Fruit fly (Drosophila melanogaster) whole organism, embryonic: ENCODE measurements around the gene CG3604.

ENCODE experiments used
- Aef1 ChIP-seq: fragments of 200-800 bp; sonication (Bioruptor generic); IDR thresholded peaks from 3 replicates; pipeline ENCODE4 v1.3.6; 2022; ENCODE audit warnings: missing biosample characterization, missing genetic modification characterization
- CG1024 ChIP-seq: fragments of 200-800 bp; sonication (Bioruptor generic); IDR thresholded peaks from 2 replicates; pipeline ENCODE4 v1.3.6; 2022; ENCODE audit warnings: missing biosample characterization, missing genetic modification characterization
- CG10267 ChIP-seq: fragments of 200-800 bp; sonication (Bioruptor generic); optimal IDR thresholded peaks from 2 replicates; lab custom pipeline; 2018; ENCODE audit warnings: missing biosample characterization, mild to moderate bottlenecking, missing genetic modification characterization, moderate library complexity
- CG11504 ChIP-seq: fragments of 200-800 bp; sonication (Bioruptor generic); optimal IDR thresholded peaks from 3 replicates; lab custom pipeline; 2019; ENCODE audit warnings: missing biosample characterization, mild to moderate bottlenecking, missing genetic modification characterization, moderate library complexity
- CG11560 ChIP-seq: fragments of 200-800 bp; sonication (Bioruptor generic); IDR thresholded peaks from 3 replicates; pipeline ENCODE4 v1.3.6; 2022; ENCODE audit warnings: missing biosample characterization, missing genetic modification characterization
- CG13775 ChIP-seq: fragments of 200-800 bp; sonication (Bioruptor generic); optimal IDR thresholded peaks from 3 replicates; lab custom pipeline; 2017; ENCODE audit warnings: missing biosample characterization, mild to moderate bottlenecking, missing genetic modification characterization
- CG16815 ChIP-seq: fragments of 200-800 bp; sonication (Bioruptor generic); optimal IDR thresholded peaks from 3 replicates; lab custom pipeline; 2017; ENCODE audit warnings: missing biosample characterization, mild to moderate bottlenecking, missing genetic modification characterization
- CG17802 ChIP-seq: fragments of 200-800 bp; sonication (Bioruptor generic); optimal IDR thresholded peaks from 2 replicates; lab custom pipeline; 2018; ENCODE audit warnings: missing biosample characterization, mild to moderate bottlenecking, missing genetic modification characterization, moderate library complexity
- CG2712 ChIP-seq: fragments of 200-800 bp; optimal IDR thresholded peaks from 3 replicates; lab custom pipeline; 2019; ENCODE audit warnings: missing biosample characterization, mild to moderate bottlenecking, missing genetic modification characterization, moderate library complexity
- CG32767 ChIP-seq: fragments of 200-800 bp; sonication (Bioruptor generic); IDR thresholded peaks from 2 replicates; pipeline ENCODE4 v1.3.6; 2022; ENCODE audit warnings: missing biosample characterization, missing genetic modification characterization
- CG33557 ChIP-seq: fragments of 200-800 bp; sonication (Bioruptor generic); optimal IDR thresholded peaks from 2 replicates; lab custom pipeline; 2019; ENCODE audit warnings: missing biosample characterization, mild to moderate bottlenecking, missing genetic modification characterization, moderate library complexity
- CG4328 ChIP-seq: fragments of 200-800 bp; sonication (Bioruptor generic); optimal IDR thresholded peaks from 3 replicates; lab custom pipeline; 2017; ENCODE audit warnings: missing biosample characterization, missing genetic modification reagents, missing genetic modification characterization
- CG43689 ChIP-seq: fragments of 200-800 bp; sonication (Bioruptor generic); IDR thresholded peaks from 2 replicates; pipeline ENCODE4 v1.3.6; 2022; ENCODE audit warnings: missing biosample characterization, missing genetic modification characterization
- CG4730 ChIP-seq: fragments of 200-800 bp; sonication (Bioruptor generic); IDR thresholded peaks from 2 replicates; pipeline ENCODE4 v1.3.6; 2022; ENCODE audit warnings: missing biosample characterization, missing genetic modification characterization
- CG4820 ChIP-seq: fragments of 200-800 bp; sonication (Bioruptor generic); optimal IDR thresholded peaks from 3 replicates; lab custom pipeline; 2016; ENCODE audit warnings: missing biosample characterization, missing genetic modification characterization
- CG5245 ChIP-seq: fragments of 200-800 bp; sonication (Bioruptor generic); optimal IDR thresholded peaks from 3 replicates; lab custom pipeline; 2016; ENCODE audit warnings: missing biosample characterization, missing genetic modification characterization
- CG7357 ChIP-seq: fragments of 200-800 bp; sonication (Bioruptor generic); IDR thresholded peaks from 3 replicates; pipeline ENCODE4 v1.3.6; 2022; ENCODE audit warnings: missing biosample characterization, missing genetic modification characterization
- CG8924 ChIP-seq: fragments of 200-800 bp; optimal IDR thresholded peaks from 3 replicates; lab custom pipeline; 2019; ENCODE audit warnings: missing biosample characterization, mild to moderate bottlenecking, missing genetic modification characterization, moderate library complexity
- CG9437 ChIP-seq: fragments of 200-800 bp; sonication (Bioruptor generic); optimal IDR thresholded peaks from 2 replicates; lab custom pipeline; 2018; ENCODE audit warnings: missing biosample characterization, mild to moderate bottlenecking, missing genetic modification characterization
- D19B ChIP-seq: fragments of 200-800 bp; sonication (Bioruptor generic); optimal IDR thresholded peaks from 2 replicates; lab custom pipeline; 2017; ENCODE audit warnings: missing biosample characterization, mild to moderate bottlenecking, missing genetic modification characterization
- Dad ChIP-seq: fragments of 200-800 bp; sonication (Bioruptor generic); optimal IDR thresholded peaks from 3 replicates; lab custom pipeline; 2016; ENCODE audit warnings: missing biosample characterization, missing genetic modification characterization
- Dip3 ChIP-seq: fragments of 200-800 bp; sonication (Bioruptor generic); optimal IDR thresholded peaks from 3 replicates; lab custom pipeline; 2016; ENCODE audit warnings: missing biosample characterization, missing genetic modification characterization
- Drgx ChIP-seq: fragments of 200-800 bp; sonication (Bioruptor generic); IDR thresholded peaks from 2 replicates; pipeline ENCODE4 v1.3.6; 2022; ENCODE audit warnings: missing biosample characterization, missing genetic modification characterization
- E2f1 ChIP-seq: fragments of 200-800 bp; sonication (Bioruptor generic); IDR thresholded peaks from 2 replicates; pipeline ENCODE4 v1.3.6; 2022; ENCODE audit warnings: missing biosample characterization, missing genetic modification characterization
- Fer1 ChIP-seq: fragments of 200-800 bp; sonication (Bioruptor generic); optimal IDR thresholded peaks from 2 replicates; lab custom pipeline; 2017; ENCODE audit warnings: missing biosample characterization, mild to moderate bottlenecking, missing genetic modification characterization
- Fer3 ChIP-seq: fragments of 200-800 bp; sonication (Bioruptor generic); optimal IDR thresholded peaks from 2 replicates; lab custom pipeline; 2018; ENCODE audit warnings: missing biosample characterization, mild to moderate bottlenecking, missing genetic modification characterization, moderate library complexity
- H15 ChIP-seq: fragments of 200-800 bp; sonication (Bioruptor generic); IDR thresholded peaks from 3 replicates; pipeline ENCODE4 v1.3.6; 2022; ENCODE audit warnings: missing biosample characterization, missing genetic modification characterization
- H2.0 ChIP-seq: fragments of 200-800 bp; sonication (Bioruptor generic); IDR thresholded peaks from 2 replicates; pipeline ENCODE4 v1.3.6; 2022; ENCODE audit warnings: missing biosample characterization, missing genetic modification characterization
- HmgD ChIP-seq: fragments of 200-800 bp; sonication (Bioruptor generic); optimal IDR thresholded peaks from 3 replicates; lab custom pipeline; 2016; ENCODE audit warnings: missing biosample characterization, missing genetic modification characterization
- HmgZ ChIP-seq: fragments of 200-800 bp; sonication (Bioruptor generic); optimal IDR thresholded peaks from 2 replicates; lab custom pipeline; 2018; ENCODE audit warnings: missing biosample characterization, mild to moderate bottlenecking, missing genetic modification characterization
- Hr3 ChIP-seq: fragments of 200-800 bp; sonication (Bioruptor generic); optimal IDR thresholded peaks from 3 replicates; lab custom pipeline; 2016; ENCODE audit warnings: missing biosample characterization, missing genetic modification characterization
- Meics ChIP-seq: fragments of 200-800 bp; sonication (Bioruptor generic); optimal IDR thresholded peaks from 2 replicates; lab custom pipeline; 2017; ENCODE audit warnings: missing biosample characterization, mild to moderate bottlenecking, missing genetic modification characterization
- NFAT ChIP-seq: fragments of 200-800 bp; sonication (Bioruptor generic); IDR thresholded peaks from 2 replicates; pipeline ENCODE4 v1.3.6; 2022; ENCODE audit warnings: missing biosample characterization, missing genetic modification characterization
- Optix ChIP-seq: fragments of 200-800 bp; sonication (Bioruptor generic); IDR thresholded peaks from 3 replicates; pipeline ENCODE4 v1.3.6; 2022; ENCODE audit warnings: missing biosample characterization, missing genetic modification characterization
- Side ChIP-seq: fragments of 200-800 bp; sonication (Bioruptor generic); optimal IDR thresholded peaks from 2 replicates; lab custom pipeline; 2016; ENCODE audit warnings: missing biosample characterization, missing genetic modification characterization
- Trl ChIP-seq, 3 experiments: fragments of >200 bp in 2 of 3; fragments of 200-800 bp in 1 of 3; sonication (Bioruptor generic) in 1 of 3; optimal IDR thresholded peaks; 2 replicates in 1 of 3; 3 replicates in 2 of 3; lab custom pipeline; 2016 to 2017; ENCODE audit warnings: missing biosample characterization in 1 of 3, missing genetic modification characterization in 1 of 3
- Usf ChIP-seq: fragments of 200-800 bp; sonication (Bioruptor generic); optimal IDR thresholded peaks from 2 replicates; lab custom pipeline; 2017; ENCODE audit warnings: missing genotype, missing biosample characterization, missing genetic modification characterization
- Xbp1 ChIP-seq: fragments of 200-800 bp; sonication (Bioruptor generic); optimal IDR thresholded peaks from 3 replicates; lab custom pipeline; 2016; ENCODE audit warnings: missing biosample characterization, mild to moderate bottlenecking, missing genetic modification characterization
- bigmax ChIP-seq: fragments of 200-800 bp; sonication (Bioruptor generic); optimal IDR thresholded peaks from 2 replicates; lab custom pipeline; 2018; ENCODE audit warnings: missing biosample characterization, mild to moderate bottlenecking, missing genetic modification characterization
- cas ChIP-seq: fragments of 200-800 bp; sonication (Bioruptor generic); IDR thresholded peaks from 2 replicates; pipeline ENCODE4 v1.3.6; 2022; ENCODE audit warnings: missing biosample characterization, missing genetic modification characterization
- caup ChIP-seq: fragments of 200-800 bp; sonication (Bioruptor generic); optimal IDR thresholded peaks from 3 replicates; lab custom pipeline; 2017; ENCODE audit warnings: missing biosample characterization, mild to moderate bottlenecking, missing genetic modification characterization, moderate library complexity; ENCODE audit not compliant: severe bottlenecking
- crc ChIP-seq: fragments of 200-800 bp; sonication (Bioruptor generic); optimal IDR thresholded peaks from 2 replicates; lab custom pipeline; 2016; ENCODE audit warnings: missing biosample characterization, missing genetic modification characterization
- crol ChIP-seq: fragments of 200-800 bp; sonication (Bioruptor generic); IDR thresholded peaks from 2 replicates; pipeline ENCODE4 v1.3.6; 2022; ENCODE audit warnings: missing biosample characterization, missing genetic modification characterization
- dm ChIP-seq: fragments of 200-800 bp; sonication (Bioruptor generic); optimal IDR thresholded peaks from 3 replicates; lab custom pipeline; 2016; ENCODE audit warnings: missing biosample characterization, missing genetic modification characterization
- fd3F ChIP-seq: fragments of 200-800 bp; sonication (Bioruptor generic); optimal IDR thresholded peaks from 2 replicates; lab custom pipeline; 2018; ENCODE audit warnings: missing biosample characterization, mild to moderate bottlenecking, missing genetic modification characterization, moderate library complexity
- gce ChIP-seq: fragments of 200-800 bp; sonication (Bioruptor generic); IDR thresholded peaks from 3 replicates; pipeline ENCODE4 v1.3.6; 2022; ENCODE audit warnings: missing biosample characterization, missing genetic modification characterization
- grau ChIP-seq: fragments of 200-800 bp; optimal IDR thresholded peaks from 3 replicates; lab custom pipeline; 2019; ENCODE audit warnings: missing biosample characterization, mild to moderate bottlenecking, missing genetic modification characterization, moderate library complexity
- jumu ChIP-seq: fragments of 200-800 bp; sonication (Bioruptor generic); optimal IDR thresholded peaks from 3 replicates; lab custom pipeline; 2016; ENCODE audit warnings: missing biosample characterization, missing genetic modification characterization
- nom ChIP-seq: fragments of 200-800 bp; sonication (Bioruptor generic); optimal IDR thresholded peaks from 2 replicates; lab custom pipeline; 2017; ENCODE audit warnings: missing biosample characterization, missing genetic modification characterization, mild to moderate bottlenecking, moderate library complexity, missing genetic modification reagents
- schlank ChIP-seq: fragments of 200-800 bp; sonication (Bioruptor generic); optimal IDR thresholded peaks from 2 replicates; lab custom pipeline; 2018; ENCODE audit warnings: missing biosample characterization, mild to moderate bottlenecking, missing genetic modification characterization
- yki ChIP-seq: fragments of >200 bp; optimal IDR thresholded peaks from 3 replicates; lab custom pipeline; 2018

CG3604 gene

DNA sequence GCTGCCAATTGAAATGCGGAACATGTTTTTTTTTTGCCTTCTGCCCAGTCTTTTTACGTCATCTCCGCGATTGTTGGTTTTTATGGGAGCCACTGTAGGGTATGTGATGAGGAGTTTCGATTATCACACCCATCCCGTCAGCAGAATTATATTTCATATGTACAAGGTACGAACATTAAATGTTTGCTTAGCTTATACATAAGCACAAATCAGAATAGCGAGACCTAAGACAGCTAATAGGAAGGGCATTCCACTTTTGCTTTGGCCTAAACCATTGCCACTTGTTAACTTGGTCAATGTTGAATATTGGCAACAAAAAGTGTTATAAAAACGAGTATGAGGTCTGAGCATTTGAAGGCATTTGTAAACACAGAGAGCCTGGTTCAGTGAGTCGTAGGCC lies 5.6 kb upstream of the CG3604 start, which contains the start of gene CG2816 (continued):
- TF ChIP-seq CG32767 (GFP tag; lab: Robert Waterston, UW) (0 out of 2 replicates have a peak, but pooled peaks have one; percentile 14), Xbp1 (GFP tag; lab: Kevin White, UChicago) (peak; percentile 27), CG8924 (tag; lab: Kevin White, UChicago) (peak; percentile 64), CG4328 (no peak), CG17802 (no peak), cas (GFP tag; lab: Robert Waterston, UW) (peak; percentile 75; the same call in 1 of the 2 replicates), CG11560 (tag; lab: Robert Waterston, UW) (peak; percentile 75), caup (GFP tag; lab: Kevin White, UChicago) (peak; percentile 51), Meics (peak; percentile 44), CG10267 (tag; lab: Kevin White, UChicago) (peak; percentile 19), Fer1 (peak; percentile 9), crol (GFP tag; lab: Robert Waterston, UW) (no peak), schlank (tag; lab: Kevin White, UChicago) (peak; percentile 68), Drgx (peak; percentile 92; the same call in 1 of the 2 replicates), CG2712 (tag; lab: Kevin White, UChicago) (no peak), Trl (optimal IDR thresholded peaks at IDR 0.05; lab: Kevin White, UChicago) (no peak), Trl (GFP tag; optimal IDR thresholded peaks at IDR 0.05; lab: Kevin White, UChicago) (peak; percentile 26), Side (GFP tag; lab: Kevin White, UChicago) (peak; percentile 38), nom (GFP tag; lab: Kevin White, UChicago) (no peak), CG4730 (GFP tag; lab: Robert Waterston, UW) (peak; percentile 35; the same call in 1 of the 2 replicates), gce (GFP tag; lab: Robert Waterston, UW) (peak; percentile 27; the same call in 1 of the 3 replicates), E2f1 (GFP tag; lab: Robert Waterston, UW) (0 out of 2 replicates have a peak, but pooled peaks have one; percentile 33), Aef1 (GFP tag; lab: Robert Waterston, UW) (peak; percentile 60; the same call in 2 of the 3 replicates), HmgD (GFP tag; lab: Kevin White, UChicago) (peak; percentile 36), CG7357 (no peak), CG16815 (peak; percentile 56), dm (GFP tag; lab: Kevin White, UChicago) (no peak), Fer3 (tag; lab: Kevin White, UChicago) (peak; percentile 63), CG4820 (GFP tag; lab: Kevin White, UChicago) (no peak), D19B (GFP tag; lab: Kevin White, UChicago) (peak; percentile 27), NFAT (GFP tag; lab: Robert Waterston, UW) (peak; percentile 68; the same call in 1 of the 2 replicates), fd3F (GFP tag; lab: Kevin White, UChicago) (peak; percentile 45), CG5245 (GFP tag; lab: Kevin White, UChicago) (no peak), grau (peak; percentile 58), Optix (GFP tag; lab: Robert Waterston, UW) (0 out of 3 replicates have a peak, but pooled peaks have one; percentile 40), Usf (GFP tag; lab: Kevin White, UChicago) (peak; percentile 72), CG9437 (GFP tag; lab: Kevin White, UChicago) (peak; percentile 16), CG43689 (GFP tag; lab: Robert Waterston, UW) (peak; percentile 60), Dip3 (GFP tag; lab: Kevin White, UChicago) (peak; percentile 83), CG33557 (GFP tag; lab: Kevin White, UChicago) (no peak), Dad (GFP tag; lab: Kevin White, UChicago) (peak; percentile 2), H15 (GFP tag; lab: Robert Waterston, UW) (no peak), CG11504 (tag; lab: Kevin White, UChicago) (peak; percentile 55), CG1024 (no peak), H2.0 (peak; percentile 76), Hr3 (GFP tag; lab: Kevin White, UChicago) (peak; percentile 52), crc (GFP tag; lab: Kevin White, UChicago) (peak; percentile 71), CG13775 (GFP tag; lab: Kevin White, UChicago) (peak; percentile 26), jumu (peak; percentile 54), HmgZ (tag; lab: Kevin White, UChicago) (peak; percentile 40), yki (lab: Kevin White, UChicago) (no peak), bigmax (no peak)
